Fruit fly (Drosophila melanogaster) whole organism, embryonic: ENCODE results near the gene PhKgamma.

ENCODE experiments used
- Atf3 ChIP-seq: fragments of 200-800 bp; sonication (Bioruptor generic); optimal IDR thresholded peaks from 3 replicates; lab custom pipeline; 2016; ENCODE audit warnings: missing biosample characterization, missing genetic modification characterization
- Awh ChIP-seq: fragments of 200-800 bp; sonication (Bioruptor generic); IDR thresholded peaks from 2 replicates; pipeline ENCODE4, ENCODE4 v1.3.6; 2022; ENCODE audit warnings: missing biosample characterization, missing genetic modification characterization
- CG10209 ChIP-seq: fragments of 200-800 bp; sonication (Bioruptor generic); optimal IDR thresholded peaks from 3 replicates; lab custom pipeline; 2017; ENCODE audit warnings: missing biosample characterization, mild to moderate bottlenecking, missing genetic modification characterization, missing genetic modification reagents
- CG10274 ChIP-seq: fragments of 200-800 bp; sonication (Bioruptor generic); optimal IDR thresholded peaks from 3 replicates; lab custom pipeline; 2017; ENCODE audit warnings: missing biosample characterization, mild to moderate bottlenecking, missing genetic modification characterization
- CG10366 ChIP-seq: fragments of 200-800 bp; sonication (Bioruptor generic); IDR thresholded peaks from 2 replicates; pipeline ENCODE4 v1.3.6; 2022; ENCODE audit warnings: missing biosample characterization, missing genetic modification characterization
- CG11456 ChIP-seq: fragments of 200-800 bp; sonication (Bioruptor generic); IDR thresholded peaks from 3 replicates; pipeline ENCODE4 v1.3.6; 2022; ENCODE audit warnings: missing biosample characterization, missing genetic modification characterization
- CG12071 ChIP-seq: fragments of 200-800 bp; sonication (Bioruptor generic); optimal IDR thresholded peaks from 3 replicates; lab custom pipeline; 2018; ENCODE audit warnings: missing biosample characterization, mild to moderate bottlenecking, missing genetic modification characterization
- CG13123 ChIP-seq: fragments of 200-800 bp; sonication (Bioruptor generic); optimal IDR thresholded peaks from 2 replicates; lab custom pipeline; 2016; ENCODE audit warnings: missing biosample characterization, missing genetic modification characterization
- CG14860 ChIP-seq: fragments of 200-800 bp; sonication (Bioruptor generic); IDR thresholded peaks from 3 replicates; pipeline ENCODE4 v1.3.6; 2022; ENCODE audit warnings: missing biosample characterization, missing genetic modification characterization; ENCODE audit not compliant: partially characterized antibody
- CG15479 ChIP-seq: fragments of 200-800 bp; sonication (Bioruptor generic); optimal IDR thresholded peaks from 3 replicates; lab custom pipeline; 2019; ENCODE audit warnings: missing biosample characterization, mild to moderate bottlenecking, missing genetic modification characterization, moderate library complexity
- CG15514 ChIP-seq: fragments of 200-800 bp; sonication (Bioruptor generic); optimal IDR thresholded peaks from 3 replicates; lab custom pipeline; 2017; ENCODE audit warnings: missing biosample characterization, missing genetic modification characterization, mild to moderate bottlenecking, moderate library complexity, missing genetic modification reagents
- CG1602 ChIP-seq: fragments of 200-800 bp; sonication (Bioruptor generic); optimal IDR thresholded peaks from 3 replicates; lab custom pipeline; 2016; ENCODE audit warnings: missing biosample characterization, missing genetic modification characterization
- CG16863 ChIP-seq: fragments of 200-800 bp; sonication (Bioruptor generic); optimal IDR thresholded peaks from 3 replicates; lab custom pipeline; 2016; ENCODE audit warnings: missing biosample characterization, missing genetic modification characterization
- CG17829 ChIP-seq: fragments of 200-800 bp; optimal IDR thresholded peaks from 2 replicates; lab custom pipeline; 2019; ENCODE audit warnings: missing biosample characterization, mild to moderate bottlenecking, missing genetic modification characterization, moderate library complexity
- CG2129 ChIP-seq: fragments of 200-800 bp; sonication (Bioruptor generic); IDR thresholded peaks from 2 replicates; pipeline ENCODE4 v1.3.6; 2022; ENCODE audit warnings: missing biosample characterization, missing genetic modification characterization; ENCODE audit not compliant: partially characterized antibody
- CG34224 ChIP-seq: fragments of 200-800 bp; sonication (Bioruptor generic); IDR thresholded peaks from 3 replicates; pipeline ENCODE4 v1.3.6; 2022; ENCODE audit warnings: missing biosample characterization, missing genetic modification characterization; ENCODE audit not compliant: partially characterized antibody
- CG3847 ChIP-seq: fragments of 200-800 bp; sonication (Bioruptor generic); IDR thresholded peaks from 2 replicates; pipeline ENCODE4 v1.3.6; 2022; ENCODE audit warnings: missing biosample characterization, missing genetic modification characterization
- CG4282 ChIP-seq: fragments of 200-800 bp; sonication (Bioruptor generic); optimal IDR thresholded peaks from 2 replicates; lab custom pipeline; 2016; ENCODE audit warnings: missing biosample characterization, missing genetic modification characterization
- CG7556 ChIP-seq: fragments of 200-800 bp; sonication (Bioruptor generic); optimal IDR thresholded peaks from 2 replicates; lab custom pipeline; 2017; ENCODE audit warnings: missing biosample characterization, mild to moderate bottlenecking, missing genetic modification characterization
- CG9609 ChIP-seq: fragments of 200-800 bp; sonication (Bioruptor generic); optimal IDR thresholded peaks from 3 replicates; lab custom pipeline; 2016; ENCODE audit warnings: missing biosample characterization, missing genetic modification characterization
- CG9727 ChIP-seq: fragments of 200-800 bp; sonication (Bioruptor generic); optimal IDR thresholded peaks from 3 replicates; lab custom pipeline; 2017; ENCODE audit warnings: missing biosample characterization, mild to moderate bottlenecking, missing genetic modification characterization
- CG9876 ChIP-seq: fragments of 200-800 bp; sonication (Bioruptor generic); optimal IDR thresholded peaks from 2 replicates; lab custom pipeline; 2016; ENCODE audit warnings: missing biosample characterization, missing genetic modification characterization
- Chrac-16 ChIP-seq: fragments of 200-800 bp; sonication (Bioruptor generic); optimal IDR thresholded peaks from 3 replicates; lab custom pipeline; 2016; ENCODE audit warnings: missing biosample characterization, missing genetic modification characterization
- Deaf1 ChIP-seq: fragments of 200-800 bp; optimal IDR thresholded peaks from 3 replicates; lab custom pipeline; 2019; ENCODE audit warnings: missing biosample characterization, mild to moderate bottlenecking, missing genetic modification characterization, moderate library complexity
- Dip2 ChIP-seq: fragments of 200-800 bp; sonication (Bioruptor generic); IDR thresholded peaks from 2 replicates; pipeline ENCODE4 v1.3.6; 2022; ENCODE audit warnings: missing biosample characterization, missing genetic modification characterization
- E2f1 ChIP-seq: fragments of 200-800 bp; sonication (Bioruptor generic); IDR thresholded peaks from 2 replicates; pipeline ENCODE4 v1.3.6; 2022; ENCODE audit warnings: missing biosample characterization, missing genetic modification characterization
- ERR ChIP-seq: fragments of 200-800 bp; sonication (Bioruptor generic); optimal IDR thresholded peaks from 2 replicates; lab custom pipeline; 2016; ENCODE audit warnings: missing biosample characterization, missing genetic modification characterization
- Ets97D ChIP-seq: fragments of 200-800 bp; sonication (Bioruptor generic); optimal IDR thresholded peaks from 3 replicates; lab custom pipeline; 2016; ENCODE audit warnings: missing biosample characterization, missing genetic modification characterization
- Hr39 ChIP-seq: fragments of >200 bp; optimal IDR thresholded peaks from 2 replicates; lab custom pipeline; 2017
- Jarid2 ChIP-seq: fragments of 200-800 bp; sonication (Bioruptor generic); optimal IDR thresholded peaks from 3 replicates; lab custom pipeline; 2017; ENCODE audit warnings: mild to moderate bottlenecking, missing biosample characterization, missing genetic modification reagents, missing genetic modification characterization
- MESR4 ChIP-seq: fragments of 200-800 bp; sonication (Bioruptor generic); optimal IDR thresholded peaks from 2 replicates; lab custom pipeline; 2018; ENCODE audit warnings: missing biosample characterization, mild to moderate bottlenecking, missing genetic modification characterization, moderate library complexity
- Mad ChIP-seq: fragments of 200-800 bp; sonication (Bioruptor generic); optimal IDR thresholded peaks from 2 replicates; lab custom pipeline; 2016; ENCODE audit warnings: missing biosample characterization, missing genetic modification characterization
- Mes4 ChIP-seq: fragments of 200-800 bp; sonication (Bioruptor generic); optimal IDR thresholded peaks from 2 replicates; lab custom pipeline; 2016; ENCODE audit warnings: missing biosample characterization, missing genetic modification characterization
- NK7.1 ChIP-seq: fragments of 200-800 bp; sonication (Bioruptor generic); optimal IDR thresholded peaks from 3 replicates; lab custom pipeline; 2016; ENCODE audit warnings: missing biosample characterization, missing genetic modification characterization
- Rfx ChIP-seq: fragments of 200-800 bp; sonication (Bioruptor generic); IDR thresholded peaks from 2 replicates; pipeline ENCODE4 v1.3.6; 2022; ENCODE audit warnings: missing biosample characterization, missing genetic modification characterization
- Sin3A ChIP-seq: fragments of >200 bp; optimal IDR thresholded peaks from 2 replicates; lab custom pipeline; 2018
- Vsx1 ChIP-seq: fragments of 200-800 bp; sonication (Bioruptor generic); optimal IDR thresholded peaks from 2 replicates; lab custom pipeline; 2017; ENCODE audit warnings: missing biosample characterization, mild to moderate bottlenecking, missing genetic modification characterization, missing genetic modification reagents
- abd-A ChIP-seq: fragments of 200-800 bp; sonication (Bioruptor generic); optimal IDR thresholded peaks from 3 replicates; lab custom pipeline; 2019; ENCODE audit warnings: missing biosample characterization, mild to moderate bottlenecking, missing genetic modification characterization, moderate library complexity
- aop ChIP-seq: fragments of 200-800 bp; sonication (Bioruptor generic); IDR thresholded peaks from 2 replicates; pipeline ENCODE4 v1.3.6; 2022; ENCODE audit warnings: missing biosample characterization, missing genetic modification characterization
- ara ChIP-seq: fragments of 200-800 bp; sonication (Bioruptor generic); IDR thresholded peaks from 2 replicates; pipeline ENCODE4 v1.3.6; 2022; ENCODE audit warnings: missing biosample characterization, missing genetic modification characterization
- ase ChIP-seq: fragments of 200-800 bp; sonication (Bioruptor generic); IDR thresholded peaks from 3 replicates; pipeline ENCODE4 v1.3.6; 2022; ENCODE audit warnings: missing biosample characterization, missing genetic modification characterization
- corto ChIP-seq: fragments of 200-800 bp; sonication (Bioruptor generic); optimal IDR thresholded peaks from 2 replicates; lab custom pipeline; 2016; ENCODE audit warnings: missing biosample characterization, mild to moderate bottlenecking, missing genetic modification characterization, moderate library complexity
- dan ChIP-seq: fragments of 200-800 bp; sonication (Bioruptor generic); IDR thresholded peaks from 2 replicates; pipeline ENCODE4 v1.3.6; 2022; ENCODE audit warnings: missing biosample characterization, missing genetic modification characterization
- disco-r ChIP-seq: fragments of 200-800 bp; sonication (Bioruptor generic); optimal IDR thresholded peaks from 2 replicates; lab custom pipeline; 2016; ENCODE audit warnings: missing biosample characterization, missing genetic modification characterization
- grn ChIP-seq: fragments of 200-800 bp; sonication (Bioruptor generic); optimal IDR thresholded peaks from 3 replicates; lab custom pipeline; 2017; ENCODE audit warnings: missing biosample characterization, missing genetic modification characterization
- gsb-n ChIP-seq: fragments of 200-800 bp; sonication (Bioruptor generic); optimal IDR thresholded peaks from 3 replicates; lab custom pipeline; 2018; ENCODE audit warnings: missing biosample characterization, mild to moderate bottlenecking, missing genetic modification characterization
- pan ChIP-seq, 4 experiments: fragments of >200 bp in 3 of 4; fragments of 200-800 bp in 1 of 4; sonication (Bioruptor generic) in 1 of 4; optimal IDR thresholded peaks in 3 of 4; IDR thresholded peaks in 1 of 4; 2 replicates each; pipeline versions ENCODE4 v1.3.6 to Lab custom; 2017 to 2022; ENCODE audit warnings: missing biosample characterization in 2 of 4, missing genetic modification characterization in 2 of 4, mixed read lengths in 1 of 4
- seq ChIP-seq: fragments of 200-800 bp; sonication (Bioruptor generic); IDR thresholded peaks from 2 replicates; pipeline ENCODE4 v1.3.6; 2022; ENCODE audit warnings: missing biosample characterization, missing genetic modification characterization
- slbo ChIP-seq: fragments of 200-800 bp; sonication (Bioruptor generic); IDR thresholded peaks from 2 replicates; pipeline ENCODE4 v1.3.6; 2022; ENCODE audit warnings: missing biosample characterization, missing genetic modification characterization
- toy ChIP-seq: fragments of 200-800 bp; sonication (Bioruptor generic); IDR thresholded peaks from 2 replicates; pipeline ENCODE4 v1.3.6; 2022; ENCODE audit warnings: missing biosample characterization, missing genetic modification characterization
- tup ChIP-seq: fragments of 200-800 bp; sonication (Bioruptor generic); optimal IDR thresholded peaks from 2 replicates; lab custom pipeline; 2016; ENCODE audit warnings: missing biosample characterization, mild to moderate bottlenecking, missing genetic modification characterization, moderate library complexity
- zfh1 ChIP-seq: fragments of 200-800 bp; sonication (Bioruptor generic); IDR thresholded peaks from 3 replicates; pipeline ENCODE4 v1.3.6; 2022; ENCODE audit warnings: missing biosample characterization, missing genetic modification characterization

PhKgamma gene

DNA sequence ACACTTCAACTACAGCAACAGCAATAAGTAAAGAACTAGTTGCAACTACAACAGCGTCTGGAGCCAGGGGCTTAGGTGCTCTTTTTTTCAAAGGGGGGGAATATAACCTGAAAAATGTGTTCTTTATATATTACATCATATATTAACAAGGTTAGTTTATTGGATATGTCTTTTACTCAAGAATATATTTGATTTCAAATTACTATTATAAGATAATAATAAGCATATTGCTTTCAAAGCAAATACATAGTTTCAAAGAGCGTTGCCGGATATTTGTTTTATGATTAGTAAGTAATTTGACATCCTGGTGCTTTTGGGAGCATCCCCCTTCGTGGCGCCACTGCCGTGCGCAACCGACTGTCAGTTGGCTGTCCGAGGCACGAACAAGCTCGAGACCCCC is 35.9 kb upstream of the PhKgamma start (continued):
- TF ChIP-seq Mes4 (GFP tag; lab: Kevin White, UChicago) (no peak), CG9727 (peak; percentile 31), CG12071 (GFP tag; lab: Kevin White, UChicago) (no peak), ara (GFP tag; lab: Robert Waterston, UW) (peak; percentile 41; the same call in 1 of the 2 replicates), NK7.1 (GFP tag; lab: Kevin White, UChicago) (no peak), Vsx1 (GFP tag; lab: Kevin White, UChicago) (no peak), Deaf1 (tag; lab: Kevin White, UChicago) (peak; percentile 34), CG1602 (GFP tag; lab: Kevin White, UChicago) (peak; percentile 2), pan (optimal IDR thresholded peaks at IDR 0.05; lab: Kevin White, UChicago) (no peak), pan (GFP tag; optimal IDR thresholded peaks at IDR 0.05 in 1 of 2, IDR thresholded peaks at IDR 0.05 in 1 of 2) (peak in 1 of 2 experiments; percentile 62), CG34224 (no peak), toy (GFP tag; lab: Robert Waterston, UW) (no peak), aop (no peak), CG16863 (GFP tag; lab: Kevin White, UChicago) (no peak), Hr39 (lab: Kevin White, UChicago) (no peak), gsb-n (tag; lab: Kevin White, UChicago) (no peak), Awh (GFP tag; lab: Robert Waterston, UW) (0 out of 2 replicates have a peak, but pooled peaks have one; percentile 17), ERR (GFP tag; lab: Kevin White, UChicago) (no peak), CG9876 (no peak), Mad (GFP tag; lab: Kevin White, UChicago) (no peak), abd-A (tag; lab: Kevin White, UChicago) (no peak), tup (no peak), E2f1 (GFP tag; lab: Robert Waterston, UW) (peak; percentile 56), CG10274 (no peak), Jarid2 (GFP tag; lab: Kevin White, UChicago) (peak; percentile 2), CG15479 (GFP tag; lab: Kevin White, UChicago) (no peak), CG7556 (GFP tag; lab: Kevin White, UChicago) (peak; percentile 54), Dip2 (no peak), Atf3 (GFP tag; lab: Kevin White, UChicago) (no peak), CG3847 (GFP tag; lab: Robert Waterston, UW) (no peak), dan (GFP tag; lab: Robert Waterston, UW) (no peak), seq (GFP tag; lab: Robert Waterston, UW) (no peak), ase (no peak), CG4282 (GFP tag; lab: Kevin White, UChicago) (no peak), CG17829 (tag; lab: Kevin White, UChicago) (peak; percentile 33), CG2129 (no peak), grn (GFP tag; lab: Kevin White, UChicago) (no peak), corto (GFP tag; lab: Kevin White, UChicago) (no peak), CG10366 (GFP tag; lab: Robert Waterston, UW) (0 out of 2 replicates have a peak, but pooled peaks have one; percentile 28), CG10209 (GFP tag; lab: Kevin White, UChicago) (peak; percentile 26), CG9609 (GFP tag; lab: Kevin White, UChicago) (no peak), CG15514 (GFP tag; lab: Kevin White, UChicago) (no peak), MESR4 (no peak), Chrac-16 (peak; percentile 22), CG11456 (GFP tag; lab: Robert Waterston, UW) (no peak), disco-r (GFP tag; lab: Kevin White, UChicago) (no peak), Sin3A (lab: Kevin White, UChicago) (no peak), Rfx (GFP tag; lab: Robert Waterston, UW) (peak; percentile 27; the same call in 1 of the 2 replicates), zfh1 (GFP tag; lab: Robert Waterston, UW) (0 out of 3 replicates have a peak, but pooled peaks have one; percentile 15), CG13123 (no peak), slbo (GFP tag; lab: Robert Waterston, UW) (no peak), Ets97D (no peak), CG14860 (GFP tag; lab: Robert Waterston, UW) (no peak)
